Fruit fly (Drosophila melanogaster) whole organism, wandering third instar larva: ENCODE measurements around the gene CG5151.

Source experiments
- Dfd ChIP-seq: fragments of >200 bp; optimal IDR thresholded peaks from 2 replicates; lab custom pipeline; 2017; ENCODE audit warnings: missing biosample characterization, missing genetic modification characterization
- HLH106 ChIP-seq: fragments of 200-800 bp; optimal IDR thresholded peaks from 3 replicates; lab custom pipeline; 2019; ENCODE audit warnings: missing biosample characterization, mild to moderate bottlenecking, missing genetic modification characterization, moderate library complexity
- Jra ChIP-seq: sonication (Bioruptor generic); optimal IDR thresholded peaks from 2 replicates; lab custom pipeline; 2016; ENCODE audit warnings: missing biosample characterization, missing genetic modification characterization
- N ChIP-seq: fragments of >200 bp; optimal IDR thresholded peaks from 2 replicates; lab custom pipeline; 2018; ENCODE audit warnings: missing biosample characterization, missing external identifiers, missing genetic modification characterization
- OdsH ChIP-seq: fragments of 200-800 bp; sonication (Bioruptor generic); optimal IDR thresholded peaks from 2 replicates; lab custom pipeline; 2016; ENCODE audit warnings: missing biosample characterization, mild to moderate bottlenecking, missing genetic modification characterization
- br ChIP-seq: fragments of 200-800 bp; sonication (Bioruptor generic); optimal IDR thresholded peaks from 2 replicates; lab custom pipeline; 2016; ENCODE audit warnings: missing biosample characterization, missing genetic modification characterization
- dsf ChIP-seq: sonication (Bioruptor generic); optimal IDR thresholded peaks from 2 replicates; lab custom pipeline; 2016; ENCODE audit warnings: missing biosample characterization, missing genetic modification characterization, borderline replicate concordance
- ey ChIP-seq: fragments of 200-800 bp; sonication (Bioruptor generic); optimal IDR thresholded peaks from 2 replicates; lab custom pipeline; 2016; ENCODE audit warnings: missing biosample characterization, missing genetic modification characterization
- foxo ChIP-seq, 2 experiments: fragments of 200-800 bp; sonication (Bioruptor generic); optimal IDR thresholded peaks; 2 replicates in 1 of 2; 3 replicates in 1 of 2; lab custom pipeline; 2016 to 2017; ENCODE audit warnings: missing biosample characterization in 2 of 2, missing genetic modification characterization in 2 of 2
- h ChIP-seq: fragments of 200-800 bp; sonication (Bioruptor generic); optimal IDR thresholded peaks from 3 replicates; lab custom pipeline; 2016; ENCODE audit warnings: missing biosample characterization, mild to moderate bottlenecking, missing genetic modification characterization
- sage ChIP-seq: fragments of 200-800 bp; sonication (Bioruptor generic); optimal IDR thresholded peaks from 2 replicates; lab custom pipeline; 2016; ENCODE audit warnings: missing biosample characterization, mild to moderate bottlenecking, missing genetic modification characterization
- tai ChIP-seq: sonication (Bioruptor generic); optimal IDR thresholded peaks from 2 replicates; lab custom pipeline; 2016; ENCODE audit warnings: missing biosample characterization, missing genetic modification characterization

DNA sequence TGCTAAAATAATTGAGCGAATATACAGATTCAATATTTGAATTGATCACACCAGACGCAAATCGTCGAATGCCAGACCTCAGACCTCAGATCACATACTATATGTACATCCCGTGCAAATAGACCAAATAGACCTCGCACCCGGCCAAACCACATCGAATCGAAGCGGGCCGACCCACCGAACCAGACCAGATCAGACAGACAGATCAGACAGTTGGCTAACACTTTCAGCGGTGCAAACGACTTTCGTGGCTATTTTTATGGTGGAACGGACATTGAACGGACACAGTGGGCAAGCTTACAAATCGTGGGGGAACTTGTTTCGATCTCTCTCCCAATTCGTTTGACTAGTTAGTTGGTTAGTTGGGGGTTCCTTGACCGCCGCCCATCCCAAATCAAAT is 12.8 kb downstream of the CG5151 start:
- no peak for TF ChIP-seq br (GFP tag; lab: Kevin White, UChicago)
- TF ChIP-seq dsf, result no peak
- no peak for TF ChIP-seq foxo (GFP tag; optimal IDR thresholded peaks at IDR 0.05; lab: Kevin White, UChicago)
- no peak for TF ChIP-seq Jra (GFP tag; lab: Kevin White, UChicago)
- TF ChIP-seq OdsH (GFP tag; lab: Kevin White, UChicago), result no peak
- TF ChIP-seq sage (GFP tag; lab: Kevin White, UChicago), result no peak
- TF ChIP-seq HLH106, result no peak
- no peak for TF ChIP-seq Dfd (GFP tag; lab: Kevin White, UChicago)
- no peak for TF ChIP-seq ey (GFP tag; lab: Kevin White, UChicago)
- no peak for TF ChIP-seq N (GFP tag; lab: Kevin White, UChicago)
- no peak for TF ChIP-seq tai (GFP tag; lab: Kevin White, UChicago)
- no peak for TF ChIP-seq h
